Worm (Caenorhabditis elegans) whole organism, midembryonic: ENCODE measurements around the gene appg-1.

ENCODE experiments used
- T22C8.4 ChIP-seq: fragments of 200-800 bp; sonication (Bioruptor generic); IDR thresholded peaks from 2 replicates; pipeline ENCODE4 v1.3.6; 2022; ENCODE audit warnings: missing genetic modification characterization, missing compliant biosample characterization
- cog-1 ChIP-seq: sonication (generic microtip); optimal IDR thresholded peaks from 2 replicates; lab custom pipeline; 2016; ENCODE audit warnings: missing genetic modification characterization, missing compliant biosample characterization
- flt-1 ChIP-seq: fragments of 200-800 bp; sonication (Bioruptor generic); IDR thresholded peaks from 2 replicates; pipeline ENCODE4 v1.3.6; 2022; ENCODE audit warnings: missing genetic modification characterization, missing compliant biosample characterization
- klf-2 ChIP-seq: fragments of 200-800 bp; sonication (Bioruptor generic); conservative IDR thresholded peaks from 2 replicates; pipeline ENCODE4 v1.3.6; 2022; ENCODE audit warnings: missing genetic modification reagents, missing genetic modification characterization, missing compliant biosample characterization
- med-1 ChIP-seq: sonication (generic microtip); optimal IDR thresholded peaks from 2 replicates; lab custom pipeline; 2017; ENCODE audit warnings: missing genetic modification characterization, mild to moderate bottlenecking, missing compliant biosample characterization, antibody characterized with exemption, missing genetic modification reagents; ENCODE audit not compliant: insufficient read depth
- ref-1 ChIP-seq: fragments of 200-800 bp; sonication (Bioruptor generic); conservative IDR thresholded peaks from 2 replicates; pipeline ENCODE4 v1.3.6; 2022; ENCODE audit warnings: missing genetic modification reagents, missing genetic modification characterization, missing compliant biosample characterization
- tab-1 ChIP-seq: fragments of 200-800 bp; sonication (Bioruptor generic); IDR thresholded peaks from 2 replicates; pipeline ENCODE4 v1.3.6; 2022; ENCODE audit warnings: missing genetic modification characterization, missing compliant biosample characterization
- ztf-23 ChIP-seq: fragments of 200-800 bp; sonication (Bioruptor generic); IDR thresholded peaks from 2 replicates; pipeline ENCODE4 v1.3.6; 2022; ENCODE audit warnings: missing genetic modification reagents, missing genetic modification characterization, missing compliant biosample characterization
- ztf-29 ChIP-seq: fragments of 200-800 bp; sonication (Bioruptor generic); IDR thresholded peaks from 2 replicates; pipeline ENCODE4 v1.3.6; 2022; ENCODE audit warnings: missing genetic modification reagents, missing genetic modification characterization, missing compliant biosample characterization

- TF ChIP-seq ref-1 (GFP tag; lab: Robert Waterston, UW) (no peak), klf-2 (GFP tag; lab: Robert Waterston, UW) (no peak), tab-1 (no peak), ztf-23 (GFP tag; lab: Robert Waterston, UW) (no peak), med-1 (GFP tag; lab: Kevin White, UChicago) (no peak), flt-1 (GFP tag; lab: Robert Waterston, UW) (no peak), T22C8.4 (GFP tag; lab: Robert Waterston, UW) (no peak), cog-1 (tag; lab: Kevin White, UChicago) (no peak), ztf-29 (GFP tag; lab: Robert Waterston, UW) (no peak)
Measured at ce11 chrII:10288926-10289325, 36.9 kb upstream of the appg-1 start.
